Worm (Caenorhabditis elegans) whole organism, early embryonic: ENCODE data around the gene F43C11.4.

Source experiments
- ama-1 ChIP-seq: fragments of 150-350 bp; optimal IDR thresholded peaks from 2 replicates; lab custom pipeline; 2014
- scrt-1 ChIP-seq: fragments of 200-800 bp; sonication (Bioruptor generic); IDR thresholded peaks from 2 replicates; pipeline ENCODE4 v1.3.6; 2022; ENCODE audit warnings: missing genetic modification characterization, missing compliant biosample characterization

DNA sequence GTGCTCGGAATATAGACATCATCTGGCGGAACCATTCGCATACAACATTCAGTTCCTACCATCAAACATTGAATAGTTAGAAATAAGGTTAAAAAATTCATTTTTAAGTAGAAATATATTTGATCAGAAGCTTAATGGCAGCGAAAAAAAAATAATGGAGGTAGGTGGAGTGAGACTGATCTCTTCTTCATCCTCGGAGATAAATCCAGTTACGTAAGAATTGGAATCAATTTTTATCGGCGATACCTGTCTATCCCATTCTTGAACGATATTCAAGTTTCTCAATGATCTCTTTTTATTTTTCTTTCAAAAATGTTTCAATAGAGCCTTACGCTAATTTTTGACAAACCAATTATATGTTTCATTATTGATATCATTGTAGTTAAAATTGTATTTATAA lies 38.7 kb downstream of the F43C11.4 start, which contains the start of gene F16G10.9:
- TF ChIP-seq scrt-1 (GFP tag; lab: Robert Waterston, UW) (no peak), ama-1 (lab: Kevin White, UChicago) (no peak)
